Worm (Caenorhabditis elegans): Measurements from ENCODE around the gene flp-7.

Gene flp-7

ce11 chrX:5847268-5847667 lies 38.4 kb upstream of the flp-7 start:
- TF ChIP-seq mbf-1 (tag; optimal IDR thresholded peaks at IDR 0.05) (no peak), skn-1 (tag; optimal IDR thresholded peaks at IDR 0.05) (no peak), nhr-23 (tag; optimal IDR thresholded peaks at IDR 0.05) (no peak), sma-3 (GFP tag; optimal IDR thresholded peaks at IDR 0.05) (no peak), ceh-82 (tag; optimal IDR thresholded peaks at IDR 0.05) (no peak), Y55F3AM.14 (GFP tag; optimal IDR thresholded peaks at IDR 0.05) (no peak), lsy-2 (tag; optimal IDR thresholded peaks at IDR 0.05) (peak; percentile 30 to 56), sma-9 (GFP tag; optimal IDR thresholded peaks at IDR 0.05) (peak; percentile 23), sma-9 (tag; optimal IDR thresholded peaks at IDR 0.05) (no peak), ztf-11 (tag; optimal IDR thresholded peaks at IDR 0.05) (no peak), ztf-4 (tag; optimal IDR thresholded peaks at IDR 0.05) (no peak), blmp-1 (tag; optimal IDR thresholded peaks at IDR 0.05; ENCODE audit: insufficient read depth) (no peak), nhr-21 (tag; optimal IDR thresholded peaks at IDR 0.05) (no peak), zag-1 (tag; optimal IDR thresholded peaks at IDR 0.05) (peak; percentile 1), F13H6.1 (tag; optimal IDR thresholded peaks at IDR 0.05) (no peak), nhr-129 (tag; optimal IDR thresholded peaks at IDR 0.05) (peak; percentile 23), unc-55 (GFP tag; optimal IDR thresholded peaks at IDR 0.05) (peak; percentile 84), ztf-1 (GFP tag; conservative IDR thresholded peaks at IDR 0.05) (no peak), nhr-77 (tag; optimal IDR thresholded peaks at IDR 0.05) (no peak), lin-39 (tag; optimal IDR thresholded peaks at IDR 0.05) (no peak), ama-1 (optimal IDR thresholded peaks at IDR 0.05) (no peak), C34F6.9 (tag; optimal IDR thresholded peaks at IDR 0.05) (peak; percentile 61), lin-11 (tag; optimal IDR thresholded peaks at IDR 0.05) (no peak), egl-27 (tag; optimal IDR thresholded peaks at IDR 0.05) (no peak), peb-1 (tag; optimal IDR thresholded peaks at IDR 0.05) (no peak), mdl-1 (tag; optimal IDR thresholded peaks at IDR 0.05) (peak in 1 of 2 experiments; percentile 14), R02D3.7 (tag; optimal IDR thresholded peaks at IDR 0.05) (no peak), nhr-25 (tag; optimal IDR thresholded peaks at IDR 0.05) (no peak), sem-4 (tag; optimal IDR thresholded peaks at IDR 0.05) (peak; percentile 20), nhr-12 (tag; optimal IDR thresholded peaks at IDR 0.05) (no peak), lin-13 (GFP tag; optimal IDR thresholded peaks at IDR 0.05) (no peak), aly-2 (tag; optimal IDR thresholded peaks at IDR 0.05) (no peak), snpc-4 (tag; optimal IDR thresholded peaks at IDR 0.05) (peak; percentile 1), nhr-6 (tag; optimal IDR thresholded peaks at IDR 0.05) (no peak), unc-62 (GFP tag; optimal IDR thresholded peaks at IDR 0.05) (no peak), elt-1 (tag; optimal IDR thresholded peaks at IDR 0.05) (no peak), alr-1 (tag; optimal IDR thresholded peaks at IDR 0.05) (no peak), nhr-237 (tag; optimal IDR thresholded peaks at IDR 0.05) (no peak)

DNA sequence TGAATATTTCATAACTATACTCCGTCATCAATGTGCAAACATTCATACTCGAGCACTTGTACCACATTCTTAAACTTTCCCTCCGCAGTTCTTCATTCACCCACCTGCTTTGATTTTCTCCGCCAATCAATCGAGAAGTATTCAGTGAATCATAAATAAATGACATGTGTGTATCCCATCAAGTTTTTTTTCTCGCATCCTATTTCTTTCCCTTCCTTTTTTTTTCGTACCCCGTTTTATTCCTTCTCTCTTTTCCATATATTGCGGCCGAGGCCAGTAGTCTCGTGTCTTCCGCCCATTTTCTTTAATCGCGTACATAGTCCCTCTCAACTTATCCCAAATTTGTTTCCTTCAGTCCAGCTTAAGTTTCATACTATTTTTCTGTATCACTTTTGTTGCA lies 37.0 kb upstream of the flp-7 start, which contains the start of gene atat-2:
Gene atat-2 (plus strand): TSS at position 398 of the 400 bp plus-strand sequence.
- no peak for TF ChIP-seq ama-1 (optimal IDR thresholded peaks at IDR 0.05)
- TF ChIP-seq C34F6.9 (tag; optimal IDR thresholded peaks at IDR 0.05), result no peak
- TF ChIP-seq mbf-1 (tag; optimal IDR thresholded peaks at IDR 0.05), result no peak
- TF ChIP-seq snpc-4 (tag; optimal IDR thresholded peaks at IDR 0.05), result no peak
- TF ChIP-seq alr-1 (tag; optimal IDR thresholded peaks at IDR 0.05), result no peak
- TF ChIP-seq lin-13 (GFP tag; optimal IDR thresholded peaks at IDR 0.05), result no peak
- no peak for TF ChIP-seq nhr-6 (tag; optimal IDR thresholded peaks at IDR 0.05)
- no peak for TF ChIP-seq sma-3 (GFP tag; optimal IDR thresholded peaks at IDR 0.05)
- no peak for TF ChIP-seq fos-1 (tag; optimal IDR thresholded peaks at IDR 0.05)
- TF ChIP-seq sma-9 (GFP tag; optimal IDR thresholded peaks at IDR 0.05), result peak; percentile 18
- TF ChIP-seq sma-9 (tag; optimal IDR thresholded peaks at IDR 0.05), result no peak
- no peak for TF ChIP-seq nhr-11 (tag; optimal IDR thresholded peaks at IDR 0.05)
- no peak for TF ChIP-seq egl-27 (tag; optimal IDR thresholded peaks at IDR 0.05)
- TF ChIP-seq elt-1 (tag; optimal IDR thresholded peaks at IDR 0.05), result no peak
- TF ChIP-seq ceh-16 (tag; optimal IDR thresholded peaks at IDR 0.05), result no peak
- TF ChIP-seq crh-2 (tag; optimal IDR thresholded peaks at IDR 0.05), result no peak
- no peak for TF ChIP-seq unc-39 (tag; optimal IDR thresholded peaks at IDR 0.05)
- peak; percentile 22 for TF ChIP-seq nhr-129 (tag; optimal IDR thresholded peaks at IDR 0.05)
- TF ChIP-seq sem-4 (tag; optimal IDR thresholded peaks at IDR 0.05), result no peak
- TF ChIP-seq unc-55 (GFP tag; optimal IDR thresholded peaks at IDR 0.05), result no peak
- no peak for TF ChIP-seq lin-11 (tag; optimal IDR thresholded peaks at IDR 0.05)
- TF ChIP-seq nhr-237 (tag; optimal IDR thresholded peaks at IDR 0.05), result no peak
- peak; percentile 29 for TF ChIP-seq blmp-1 (tag; optimal IDR thresholded peaks at IDR 0.05; ENCODE audit: insufficient read depth)
- no peak for TF ChIP-seq ZK546.5 (tag; optimal IDR thresholded peaks at IDR 0.05)

Measured in whole organism, L2 larva.